Worm (Caenorhabditis elegans) whole organism, L3 larva: Measurements from ENCODE around the gene B0491.6.

Experiments used
- R02D3.7 ChIP-seq: fragments of 150-350 bp; optimal IDR thresholded peaks from 2 replicates; lab custom pipeline; 2014; ENCODE audit warnings: missing biosample characterization, missing genetic modification characterization
- ZK546.5 ChIP-seq: sonication (generic microtip); optimal IDR thresholded peaks from 2 replicates; lab custom pipeline; 2017; ENCODE audit warnings: missing biosample characterization, missing genetic modification characterization
- aly-2 ChIP-seq: fragments of 150-350 bp; optimal IDR thresholded peaks from 2 replicates; lab custom pipeline; 2014; ENCODE audit warnings: missing biosample characterization, missing genetic modification characterization
- ama-1 ChIP-seq: fragments of 150-350 bp; optimal IDR thresholded peaks from 2 replicates; lab custom pipeline; 2018
- ceh-16 ChIP-seq: sonication (generic microtip); optimal IDR thresholded peaks from 2 replicates; lab custom pipeline; 2017; ENCODE audit warnings: missing biosample characterization, missing genetic modification characterization
- ceh-28 ChIP-seq: fragments of 150-350 bp; optimal IDR thresholded peaks from 2 replicates; lab custom pipeline; 2014; ENCODE audit warnings: missing biosample characterization, missing genetic modification reagents, missing genetic modification characterization
- ceh-82 ChIP-seq: fragments of 150-350 bp; optimal IDR thresholded peaks from 2 replicates; lab custom pipeline; 2014; ENCODE audit warnings: missing biosample characterization, missing genetic modification characterization
- ceh-9 ChIP-seq: sonication (generic microtip); optimal IDR thresholded peaks from 2 replicates; lab custom pipeline; 2018; ENCODE audit warnings: missing biosample characterization, missing genetic modification characterization
- daf-12 ChIP-seq: fragments of 150-350 bp; optimal IDR thresholded peaks from 2 replicates; lab custom pipeline; 2014; ENCODE audit warnings: missing biosample characterization, missing genetic modification reagents, missing genetic modification characterization
- egl-27 ChIP-seq: sonication (generic microtip); optimal IDR thresholded peaks from 4 replicates; lab custom pipeline; 2017; ENCODE audit warnings: missing biosample characterization, missing genetic modification reagents, missing genetic modification characterization
- elt-1 ChIP-seq: fragments of 150-350 bp; optimal IDR thresholded peaks from 2 replicates; lab custom pipeline; 2014; ENCODE audit warnings: missing biosample characterization, missing genetic modification characterization
- elt-2 ChIP-seq: sonication (generic microtip); optimal IDR thresholded peaks from 2 replicates; lab custom pipeline; 2016; ENCODE audit warnings: missing genetic modification reagents, mild to moderate bottlenecking, missing genetic modification characterization, missing compliant biosample characterization
- elt-3 ChIP-seq, 3 experiments: fragments of 150-350 bp in 1 of 3; sonication (generic microtip) in 2 of 3; optimal IDR thresholded peaks; 2 replicates in 2 of 3; 4 replicates in 1 of 3; lab custom pipeline; 2014 to 2017; ENCODE audit warnings: missing biosample characterization in 3 of 3, missing genetic modification characterization in 3 of 3
- fkh-2 ChIP-seq: fragments of 150-350 bp; optimal IDR thresholded peaks from 2 replicates; lab custom pipeline; 2014; ENCODE audit warnings: missing biosample characterization, missing genetic modification reagents, missing genetic modification characterization
- hmg-11 ChIP-seq: sonication (generic microtip); optimal IDR thresholded peaks from 2 replicates; lab custom pipeline; 2016; ENCODE audit warnings: missing genetic modification characterization, missing compliant biosample characterization
- lin-15B ChIP-seq: fragments of 150-350 bp; optimal IDR thresholded peaks from 2 replicates; lab custom pipeline; 2014; ENCODE audit warnings: missing biosample characterization, missing genetic modification characterization
- lin-39 ChIP-seq: fragments of 150-350 bp; optimal IDR thresholded peaks from 2 replicates; lab custom pipeline; 2018; ENCODE audit warnings: missing biosample characterization, missing genetic modification reagents, missing genetic modification characterization
- lsy-12 ChIP-seq: sonication (generic microtip); optimal IDR thresholded peaks from 2 replicates; lab custom pipeline; 2016; ENCODE audit warnings: mild to moderate bottlenecking, missing genetic modification characterization, missing compliant biosample characterization
- mdl-1 ChIP-seq: fragments of 150-350 bp; optimal IDR thresholded peaks from 2 replicates; lab custom pipeline; 2014; ENCODE audit warnings: missing biosample characterization, missing genetic modification characterization
- mml-1 ChIP-seq: fragments of 150-350 bp; sonication (generic microtip); optimal IDR thresholded peaks from 3 replicates; lab custom pipeline; 2014; ENCODE audit warnings: missing biosample characterization, missing genetic modification characterization
- nfya-1 ChIP-seq: sonication (generic microtip); optimal IDR thresholded peaks from 2 replicates; lab custom pipeline; 2017; ENCODE audit warnings: missing genetic modification characterization, mild to moderate bottlenecking, missing compliant biosample characterization, antibody characterized with exemption, moderate library complexity; ENCODE audit not compliant: insufficient read depth
- nhr-11 ChIP-seq: fragments of 150-350 bp; optimal IDR thresholded peaks from 2 replicates; lab custom pipeline; 2014; ENCODE audit warnings: missing biosample characterization, missing genetic modification characterization
- nhr-12 ChIP-seq: fragments of 150-350 bp; optimal IDR thresholded peaks from 2 replicates; lab custom pipeline; 2014; ENCODE audit warnings: missing biosample characterization, missing genetic modification characterization
- nhr-237 ChIP-seq: fragments of 150-350 bp; optimal IDR thresholded peaks from 2 replicates; lab custom pipeline; 2014; ENCODE audit warnings: missing biosample characterization, missing genetic modification characterization
- nhr-28 ChIP-seq: fragments of 150-350 bp; optimal IDR thresholded peaks from 2 replicates; lab custom pipeline; 2014; ENCODE audit warnings: missing biosample characterization, missing genetic modification characterization
- nhr-67 ChIP-seq: fragments of 150-350 bp; optimal IDR thresholded peaks from 2 replicates; lab custom pipeline; 2014; ENCODE audit warnings: missing biosample characterization, missing genetic modification characterization
- nhr-76 ChIP-seq: fragments of 150-350 bp; sonication (generic microtip); optimal IDR thresholded peaks from 5 replicates; lab custom pipeline; 2014; ENCODE audit warnings: missing biosample characterization, missing genetic modification characterization
- nhr-77 ChIP-seq: fragments of 150-350 bp; optimal IDR thresholded peaks from 2 replicates; lab custom pipeline; 2014; ENCODE audit warnings: missing biosample characterization, missing genetic modification characterization
- pha-4 ChIP-seq: fragments of 150-350 bp; optimal IDR thresholded peaks from 2 replicates; lab custom pipeline; 2014; ENCODE audit warnings: missing biosample characterization, missing genetic modification reagents, missing genetic modification characterization
- sea-2 ChIP-seq: fragments of 150-350 bp; sonication (generic microtip); optimal IDR thresholded peaks from 4 replicates; lab custom pipeline; 2014; ENCODE audit warnings: missing biosample characterization, missing genetic modification reagents, missing genetic modification characterization
- skn-1 ChIP-seq: fragments of 150-350 bp; optimal IDR thresholded peaks from 2 replicates; lab custom pipeline; 2014; ENCODE audit warnings: missing biosample characterization, missing genetic modification characterization
- snpc-4 ChIP-seq: fragments of 150-350 bp; optimal IDR thresholded peaks from 2 replicates; lab custom pipeline; 2014; ENCODE audit warnings: missing biosample characterization, missing genetic modification characterization
- tbx-2 ChIP-seq: sonication (generic microtip); optimal IDR thresholded peaks from 2 replicates; lab custom pipeline; 2016; ENCODE audit warnings: mild to moderate bottlenecking, missing genetic modification characterization, missing compliant biosample characterization
- zag-1 ChIP-seq: fragments of 150-350 bp; optimal IDR thresholded peaks from 2 replicates; lab custom pipeline; 2014; ENCODE audit warnings: missing biosample characterization, missing genetic modification characterization
- ztf-11 ChIP-seq: fragments of 150-350 bp; optimal IDR thresholded peaks from 2 replicates; lab custom pipeline; 2014; ENCODE audit warnings: missing biosample characterization, missing genetic modification characterization
- ztf-4 ChIP-seq: fragments of 150-350 bp; optimal IDR thresholded peaks from 2 replicates; lab custom pipeline; 2014; ENCODE audit warnings: missing biosample characterization, missing genetic modification characterization

Gene B0491.6

ce11 chrII:11390865-11391264 lies 42.7 kb upstream of the B0491.6 start, which contains the start of gene shn-1:
Gene shn-1 (minus strand): TSS chrII:11390965.
- TF ChIP-seq nhr-76 (tag; lab: Kevin White, UChicago), result no peak
- TF ChIP-seq nhr-237, result no peak
- TF ChIP-seq ama-1, result no peak
- no peak for TF ChIP-seq daf-12 (tag; lab: Kevin White, UChicago)
- TF ChIP-seq nhr-28 (tag; lab: Kevin White, UChicago), result no peak
- TF ChIP-seq, all 47 proteins: peak for 0

DNA sequence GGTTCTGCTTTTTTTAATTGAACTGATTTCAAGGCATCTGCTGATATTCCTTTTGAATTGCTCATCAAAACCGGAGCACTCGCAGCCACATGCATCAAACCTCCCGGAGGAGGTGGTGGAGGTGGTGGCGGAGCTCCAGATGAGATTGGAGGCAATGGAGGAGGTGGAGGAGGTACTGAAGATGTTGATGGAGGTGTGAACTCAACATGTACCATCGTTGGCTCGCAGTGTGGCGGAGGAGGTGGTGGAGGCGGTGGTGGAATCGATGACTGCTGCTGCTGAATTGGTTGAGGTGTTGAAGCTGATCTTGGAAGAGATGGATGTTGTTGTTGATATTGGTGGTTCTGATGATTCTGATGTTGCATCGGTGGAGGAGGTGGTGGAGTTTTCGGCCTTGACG lies 38.8 kb upstream of the B0491.6 start:
- TF ChIP-seq ceh-9 (tag; lab: Kevin White, UChicago), result no peak

ce11 chrII:11384099-11384498 lies 36.0 kb upstream of the B0491.6 start:
- TF ChIP-seq lsy-12 (tag; lab: Kevin White, UChicago) (no peak), mdl-1 (tag; lab: Kevin White, UChicago) (no peak), sea-2 (GFP tag; lab: Kevin White, UChicago) (no peak), nhr-237 (no peak), ceh-9 (tag; lab: Kevin White, UChicago) (no peak), nhr-12 (tag; lab: Kevin White, UChicago) (no peak), daf-12 (tag; lab: Kevin White, UChicago) (no peak), R02D3.7 (tag; lab: Kevin White, UChicago) (no peak), mml-1 (tag; lab: Kevin White, UChicago) (no peak), snpc-4 (tag; lab: Kevin White, UChicago) (no peak), skn-1 (no peak), ztf-11 (tag; lab: Kevin White, UChicago) (no peak), elt-1 (tag; lab: Kevin White, UChicago) (no peak)

DNA sequence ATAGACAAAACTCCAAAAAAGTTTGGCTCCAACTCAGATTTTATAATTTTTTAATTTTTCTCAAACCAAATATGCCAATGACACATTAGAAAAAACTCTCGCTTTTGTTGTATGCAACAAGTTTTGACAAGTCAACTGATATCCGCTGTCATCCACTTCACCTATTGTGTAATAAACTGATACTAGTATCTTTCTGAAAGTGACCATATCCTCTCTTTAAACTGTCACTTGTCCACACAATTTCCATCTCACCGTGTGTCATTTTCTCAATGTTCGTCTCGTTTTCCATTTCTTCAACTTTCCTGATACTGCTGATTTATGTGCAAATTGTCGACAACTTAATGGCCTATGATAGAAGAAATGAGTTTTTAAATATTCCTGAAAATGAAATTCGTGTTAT lies 34.9 kb upstream of the B0491.6 start, which contains the start of the genes C33B4.5 and C33B4.4:
Gene C33B4.5 (plus strand): TSS at position 270 of the 400 bp plus-strand sequence.
Gene C33B4.4 (minus strand): TSS at position 385 of the 400 bp plus-strand sequence.
- TF ChIP-seq elt-3 (tag; optimal IDR thresholded peaks at IDR 0.05; lab: Kevin White, UChicago), result no peak
- TF ChIP-seq mdl-1 (tag; lab: Kevin White, UChicago), result no peak
- no peak for TF ChIP-seq ama-1
- no peak for TF ChIP-seq ceh-82 (tag; lab: Kevin White, UChicago)
- TF ChIP-seq egl-27 (tag; lab: Kevin White, UChicago), result no peak
- TF ChIP-seq elt-2 (tag; lab: Kevin White, UChicago), result no peak
- TF ChIP-seq nhr-67 (tag; lab: Kevin White, UChicago), result no peak
- TF ChIP-seq ceh-28, result no peak
- no peak for TF ChIP-seq nhr-11
- no peak for TF ChIP-seq nhr-12 (tag; lab: Kevin White, UChicago)
- TF ChIP-seq aly-2, result no peak
- no peak for TF ChIP-seq lin-39 (tag; lab: Kevin White, UChicago)
- no peak for TF ChIP-seq nhr-76 (tag; lab: Kevin White, UChicago)
- no peak for TF ChIP-seq fkh-2 (tag; lab: Kevin White, UChicago)
- TF ChIP-seq skn-1, result no peak
- no peak for TF ChIP-seq pha-4 (tag; lab: Kevin White, UChicago)
- TF ChIP-seq ceh-16 (tag; lab: Kevin White, UChicago), result no peak
- TF ChIP-seq nhr-77 (tag; lab: Kevin White, UChicago), result no peak
- no peak for TF ChIP-seq ztf-4
- TF ChIP-seq, all 47 proteins: peak for 0

DNA sequence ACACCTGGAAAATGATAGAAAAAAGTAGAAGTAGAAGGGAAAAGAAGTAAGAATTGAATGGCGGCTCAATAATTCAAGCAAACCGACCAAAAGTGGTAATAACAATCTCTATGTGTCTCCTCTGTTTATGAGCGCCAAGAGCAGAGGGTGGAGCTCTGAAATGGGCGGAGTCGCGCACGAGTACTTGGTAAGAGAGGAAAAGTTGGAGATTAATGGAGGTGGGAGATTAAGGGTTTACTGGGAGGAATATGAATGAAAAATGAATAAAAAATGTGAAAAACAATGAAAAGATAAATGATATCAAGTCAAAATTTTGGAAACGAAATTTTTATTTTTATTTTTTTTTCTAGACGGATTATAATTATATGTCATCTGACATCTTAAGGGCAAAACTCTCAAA lies 29.6 kb upstream of the B0491.6 start:
- TF ChIP-seq elt-1 (tag; lab: Kevin White, UChicago) (no peak), zag-1 (no peak), mdl-1 (tag; lab: Kevin White, UChicago) (no peak), ztf-4 (no peak), egl-27 (tag; lab: Kevin White, UChicago) (no peak), aly-2 (no peak), ceh-9 (tag; lab: Kevin White, UChicago) (no peak), lin-39 (tag; lab: Kevin White, UChicago) (no peak), ama-1 (no peak), snpc-4 (tag; lab: Kevin White, UChicago) (no peak), nfya-1 (tag; lab: Kevin White, UChicago) (no peak), hmg-11 (tag; lab: Kevin White, UChicago) (no peak), tbx-2 (tag; lab: Kevin White, UChicago) (no peak), ZK546.5 (tag; lab: Kevin White, UChicago) (no peak), lin-15B (tag; lab: Kevin White, UChicago) (no peak)
